Worm (Caenorhabditis elegans): ENCODE results near the gene Y37A1B.7.

Gene Y37A1B.7

DNA sequence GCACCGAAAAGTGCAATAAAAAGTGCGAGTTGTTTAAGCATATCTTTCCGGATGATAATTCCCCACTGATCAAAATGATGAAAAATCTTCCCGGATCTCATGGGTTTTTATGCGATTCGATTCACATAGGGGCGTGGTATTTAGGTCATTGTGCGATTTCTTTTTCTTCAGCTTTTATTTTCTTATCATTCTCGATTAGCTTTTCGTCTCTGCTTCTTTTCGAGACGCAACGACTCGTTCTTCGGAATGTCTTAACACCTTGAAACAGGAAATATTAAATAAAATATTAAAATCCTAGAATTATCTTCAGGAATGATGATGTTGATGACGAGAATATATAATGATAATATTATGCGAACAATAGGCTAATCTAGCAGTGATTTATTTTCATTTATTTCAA lies at the start of gene Y37A1B.7:
Gene Y37A1B.7, minus strand, starts transcription at position 101 of the 400 bp plus-strand sequence.
- TF ChIP-seq zag-1 (tag; optimal IDR thresholded peaks at IDR 0.05) (no peak), skn-1 (tag; optimal IDR thresholded peaks at IDR 0.05) (no peak), unc-39 (tag; optimal IDR thresholded peaks at IDR 0.05) (no peak), egl-27 (tag; optimal IDR thresholded peaks at IDR 0.05) (no peak), unc-55 (GFP tag; optimal IDR thresholded peaks at IDR 0.05) (no peak), snpc-4 (tag; optimal IDR thresholded peaks at IDR 0.05) (no peak), sma-9 (GFP tag; optimal IDR thresholded peaks at IDR 0.05) (no peak), sma-9 (tag; optimal IDR thresholded peaks at IDR 0.05) (no peak)

DNA sequence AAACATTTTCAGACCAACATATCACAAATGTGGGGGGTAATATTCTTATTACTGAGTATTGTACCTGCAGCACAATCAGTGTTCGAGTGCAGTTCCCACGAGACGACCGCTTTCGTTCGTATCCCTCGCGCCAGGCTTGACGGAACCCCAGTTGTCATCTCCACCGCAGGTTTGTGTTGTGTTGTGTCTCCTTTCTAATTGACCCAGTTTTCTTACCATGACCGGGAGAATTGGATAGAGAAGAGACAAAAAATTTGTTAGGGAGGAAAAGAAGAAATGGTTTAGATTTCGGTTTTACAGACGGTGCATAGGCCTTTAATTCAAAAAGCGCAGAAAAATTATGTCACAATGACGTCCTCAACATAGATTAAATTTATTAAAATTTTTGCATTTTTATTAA lies 47.7 kb upstream of the Y37A1B.7 start, which contains the start of gene noah-2:
Gene noah-2, plus strand, starts transcription at position 13 of the 400 bp plus-strand sequence.
- TF ChIP-seq elt-3 (tag; optimal IDR thresholded peaks at IDR 0.05): no peak
- TF ChIP-seq C34F6.9 (tag; optimal IDR thresholded peaks at IDR 0.05): no peak
- TF ChIP-seq peb-1 (tag; optimal IDR thresholded peaks at IDR 0.05): no peak
- no peak for TF ChIP-seq nhr-25 (tag; optimal IDR thresholded peaks at IDR 0.05)
- TF ChIP-seq ztf-1 (GFP tag; conservative IDR thresholded peaks at IDR 0.05): no peak
- TF ChIP-seq mab-5 (tag; optimal IDR thresholded peaks at IDR 0.05): no peak
- TF ChIP-seq elt-1 (tag; optimal IDR thresholded peaks at IDR 0.05): no peak
- no peak for TF ChIP-seq zag-1 (tag; optimal IDR thresholded peaks at IDR 0.05)
- TF ChIP-seq ama-1 (optimal IDR thresholded peaks at IDR 0.05): no peak
- no peak for TF ChIP-seq sem-4 (tag; optimal IDR thresholded peaks at IDR 0.05)
- no peak for TF ChIP-seq gmeb-1 (tag; optimal IDR thresholded peaks at IDR 0.05)
- no peak for TF ChIP-seq blmp-1 (tag; optimal IDR thresholded peaks at IDR 0.05; ENCODE audit: insufficient read depth)
- no peak for TF ChIP-seq alr-1 (tag; optimal IDR thresholded peaks at IDR 0.05)

DNA sequence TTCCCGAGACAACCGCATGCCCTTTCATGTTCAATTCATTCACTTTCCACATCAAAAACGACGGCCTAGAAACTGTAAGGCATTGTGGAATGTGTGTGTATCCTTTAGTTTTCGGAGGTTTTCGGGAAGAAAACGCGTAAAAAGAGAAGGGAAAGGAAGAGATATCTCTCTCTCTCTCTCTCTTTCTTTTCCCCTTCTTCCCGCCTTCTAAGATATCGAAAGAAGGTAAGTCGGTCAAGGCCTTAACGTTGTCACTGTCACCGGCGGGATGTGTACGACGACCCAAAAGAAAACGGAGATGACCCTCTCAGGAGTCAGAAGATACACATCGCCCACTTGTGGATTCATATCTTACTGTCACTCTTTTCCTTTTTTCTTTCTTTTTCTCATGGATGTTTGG lies 46.2 kb upstream of the Y37A1B.7 start:
- TF ChIP-seq nhr-129 (tag; optimal IDR thresholded peaks at IDR 0.05): peak; percentile 31
- no peak for TF ChIP-seq ztf-11 (tag; optimal IDR thresholded peaks at IDR 0.05)
- TF ChIP-seq nhr-25 (tag; optimal IDR thresholded peaks at IDR 0.05): peak; percentile 27
- no peak for TF ChIP-seq nhr-77 (tag; optimal IDR thresholded peaks at IDR 0.05)
- peak; percentile 2 for TF ChIP-seq sma-9 (GFP tag; optimal IDR thresholded peaks at IDR 0.05)
- no peak for TF ChIP-seq sma-9 (tag; optimal IDR thresholded peaks at IDR 0.05)
- peak; percentile 93 for TF ChIP-seq blmp-1 (tag; optimal IDR thresholded peaks at IDR 0.05; ENCODE audit: insufficient read depth)
- peak; percentile 64 for TF ChIP-seq nhr-21 (tag; optimal IDR thresholded peaks at IDR 0.05)

DNA sequence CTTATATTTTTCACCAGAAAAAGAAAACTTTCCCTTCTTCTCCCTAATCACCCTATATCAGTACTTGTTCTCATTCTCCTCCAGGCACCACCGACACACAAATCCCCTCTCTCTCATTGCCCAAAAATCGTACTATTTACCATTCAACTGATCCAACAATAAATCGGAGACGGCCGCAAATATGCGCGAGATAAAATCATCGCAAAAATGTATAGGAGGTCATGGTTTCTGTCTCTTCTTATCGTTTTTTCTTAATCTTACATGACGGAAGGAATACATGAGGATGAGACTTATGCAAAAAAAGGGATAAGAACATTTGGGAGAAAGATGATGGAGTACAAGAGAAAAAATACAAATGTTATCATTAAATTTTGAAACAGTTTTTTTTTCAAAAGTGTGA lies 42.8 kb upstream of the Y37A1B.7 start:
- peak; percentile 6 for TF ChIP-seq nhr-21 (tag; optimal IDR thresholded peaks at IDR 0.05)
- TF ChIP-seq ama-1 (optimal IDR thresholded peaks at IDR 0.05): no peak
- peak; percentile 11 for TF ChIP-seq nhr-129 (tag; optimal IDR thresholded peaks at IDR 0.05)

DNA sequence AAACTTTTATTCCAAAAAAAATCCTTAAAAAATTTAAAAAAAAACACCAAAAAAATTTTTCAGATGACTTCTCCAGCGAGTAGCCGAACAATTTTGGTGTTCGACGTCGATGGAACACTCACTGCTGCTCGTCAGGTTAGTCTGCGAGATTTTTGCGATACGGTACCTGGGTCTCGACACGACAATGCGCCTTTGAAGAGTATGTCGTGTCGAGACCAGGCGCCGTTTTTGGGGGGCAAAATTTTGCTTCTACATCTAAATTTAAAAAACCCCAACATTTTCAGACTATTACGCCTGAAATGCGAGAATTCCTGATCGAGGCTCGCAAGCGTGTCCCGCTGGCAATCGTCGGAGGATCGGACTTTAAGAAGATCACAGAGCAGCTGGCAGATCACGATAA lies 39.9 kb upstream of the Y37A1B.7 start, which contains the start of gene F52B11.2:
Gene F52B11.2, plus strand, starts transcription at position 64 of the 400 bp plus-strand sequence.
- TF ChIP-seq unc-55 (GFP tag; optimal IDR thresholded peaks at IDR 0.05) (no peak), nhr-23 (tag; optimal IDR thresholded peaks at IDR 0.05) (no peak), lin-13 (GFP tag; optimal IDR thresholded peaks at IDR 0.05) (no peak)

DNA sequence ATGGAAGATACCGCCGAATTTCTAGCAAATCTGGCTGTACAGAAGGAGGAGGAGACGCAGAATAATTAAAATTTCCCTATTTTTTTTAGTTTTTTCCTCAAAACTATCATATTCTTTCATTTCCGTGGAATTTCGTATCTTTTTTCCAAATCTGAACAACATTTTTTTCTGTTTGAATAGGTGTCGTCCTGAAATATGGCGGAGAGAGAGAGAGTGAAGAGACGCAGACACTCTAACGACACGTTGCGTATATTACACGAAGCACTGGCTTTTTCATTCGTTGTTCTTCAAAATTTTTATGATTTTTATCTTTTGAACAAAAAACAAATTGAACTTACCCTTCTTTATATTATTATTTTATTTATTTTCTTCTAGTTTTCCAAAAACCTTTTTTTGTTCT lies 39.4 kb upstream of the Y37A1B.7 start:
- TF ChIP-seq nhr-12 (tag; optimal IDR thresholded peaks at IDR 0.05) (no peak), crh-2 (tag; optimal IDR thresholded peaks at IDR 0.05) (peak; percentile 38), sem-4 (tag; optimal IDR thresholded peaks at IDR 0.05) (no peak), nhr-129 (tag; optimal IDR thresholded peaks at IDR 0.05) (peak; percentile 8), unc-55 (GFP tag; optimal IDR thresholded peaks at IDR 0.05) (peak; percentile 15), nhr-25 (tag; optimal IDR thresholded peaks at IDR 0.05) (no peak)

DNA sequence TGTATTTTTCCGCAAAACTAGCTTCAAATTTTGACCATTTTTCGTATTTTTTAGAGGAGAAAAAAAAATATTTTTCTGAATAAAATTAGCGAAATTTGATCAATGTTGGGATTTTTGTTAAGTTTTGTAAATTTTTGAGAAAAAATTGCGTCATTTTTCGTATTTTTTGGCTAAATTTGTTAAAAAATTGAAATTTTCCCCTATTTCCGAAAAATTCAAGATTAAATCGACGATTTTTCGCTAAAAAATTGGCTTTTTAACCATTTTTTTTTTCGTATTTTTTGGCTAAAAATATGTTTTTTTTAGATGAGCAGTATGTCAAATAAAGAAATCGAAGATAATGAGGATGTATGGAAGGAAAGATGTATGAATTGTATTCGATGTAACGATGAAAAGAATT lies 33.6 kb upstream of the Y37A1B.7 start, which contains the start of gene cfp-1:
Gene cfp-1, plus strand, starts transcription at position 301 of the 400 bp plus-strand sequence.
- TF ChIP-seq aly-2 (tag; optimal IDR thresholded peaks at IDR 0.05) (no peak), mdl-1 (tag; optimal IDR thresholded peaks at IDR 0.05) (no peak), crh-2 (tag; optimal IDR thresholded peaks at IDR 0.05) (no peak), F13H6.1 (tag; optimal IDR thresholded peaks at IDR 0.05) (no peak), nhr-10 (tag; optimal IDR thresholded peaks at IDR 0.05) (no peak), elt-1 (tag; optimal IDR thresholded peaks at IDR 0.05) (no peak), Y55F3AM.14 (GFP tag; optimal IDR thresholded peaks at IDR 0.05) (no peak), sem-4 (tag; optimal IDR thresholded peaks at IDR 0.05) (no peak), nhr-237 (tag; optimal IDR thresholded peaks at IDR 0.05) (no peak), ztf-1 (GFP tag; conservative IDR thresholded peaks at IDR 0.05) (no peak), lin-11 (tag; optimal IDR thresholded peaks at IDR 0.05) (no peak), nhr-12 (tag; optimal IDR thresholded peaks at IDR 0.05) (no peak), nhr-23 (tag; optimal IDR thresholded peaks at IDR 0.05) (no peak), nhr-11 (tag; optimal IDR thresholded peaks at IDR 0.05) (no peak), C34F6.9 (tag; optimal IDR thresholded peaks at IDR 0.05) (no peak), nhr-77 (tag; optimal IDR thresholded peaks at IDR 0.05) (no peak), ZK546.5 (tag; optimal IDR thresholded peaks at IDR 0.05) (no peak), egl-27 (tag; optimal IDR thresholded peaks at IDR 0.05) (no peak)

Data from whole organism, L2 larva.